Fruit fly (Drosophila melanogaster) whole organism, embryonic: Measurements from ENCODE around the gene mRpS14.

ENCODE experiments used
- Bdp1 ChIP-seq: fragments of 200-800 bp; sonication (Bioruptor generic); optimal IDR thresholded peaks from 3 replicates; lab custom pipeline; 2016; ENCODE audit warnings: missing biosample characterization, missing genetic modification characterization
- Blimp-1 ChIP-seq: fragments of 200-800 bp; sonication (Bioruptor generic); optimal IDR thresholded peaks from 3 replicates; lab custom pipeline; 2018; ENCODE audit warnings: missing biosample characterization, missing genetic modification characterization, mild to moderate bottlenecking, moderate library complexity, missing genetic modification reagents
- BtbVII ChIP-seq: fragments of 200-800 bp; sonication (Bioruptor generic); optimal IDR thresholded peaks from 3 replicates; lab custom pipeline; 2017; ENCODE audit warnings: missing biosample characterization, mild to moderate bottlenecking, missing genetic modification characterization
- Bteb2 ChIP-seq: fragments of 200-800 bp; sonication (Bioruptor generic); optimal IDR thresholded peaks from 2 replicates; lab custom pipeline; 2016; ENCODE audit warnings: missing biosample characterization, missing genetic modification characterization
- CG10979 ChIP-seq: fragments of 200-800 bp; sonication (Bioruptor generic); optimal IDR thresholded peaks from 2 replicates; lab custom pipeline; 2018; ENCODE audit warnings: missing biosample characterization, mild to moderate bottlenecking, missing genetic modification characterization, moderate library complexity
- CG11398 ChIP-seq: fragments of 200-800 bp; sonication (Bioruptor generic); optimal IDR thresholded peaks from 2 replicates; lab custom pipeline; 2016; ENCODE audit warnings: missing biosample characterization, missing genetic modification characterization
- CG11695 ChIP-seq: fragments of 200-800 bp; sonication (Bioruptor generic); IDR thresholded peaks from 3 replicates; pipeline ENCODE4 v1.3.6; 2022; ENCODE audit warnings: missing biosample characterization, missing genetic modification characterization
- CG1233 ChIP-seq: fragments of 200-800 bp; sonication (Bioruptor generic); optimal IDR thresholded peaks from 4 replicates; lab custom pipeline; 2018; ENCODE audit warnings: missing biosample characterization, mild to moderate bottlenecking, missing genetic modification characterization
- CG12391 ChIP-seq: fragments of 200-800 bp; sonication (Bioruptor generic); optimal IDR thresholded peaks from 3 replicates; lab custom pipeline; 2018; ENCODE audit warnings: missing biosample characterization, mild to moderate bottlenecking, missing genetic modification characterization, moderate library complexity
- CG15269 ChIP-seq: fragments of 200-800 bp; sonication (Bioruptor generic); optimal IDR thresholded peaks from 2 replicates; lab custom pipeline; 2018; ENCODE audit warnings: missing biosample characterization, mild to moderate bottlenecking, missing genetic modification characterization, moderate library complexity
- CG17385 ChIP-seq: fragments of 200-800 bp; sonication (Bioruptor generic); optimal IDR thresholded peaks from 3 replicates; lab custom pipeline; 2018; ENCODE audit warnings: missing biosample characterization, mild to moderate bottlenecking, missing genetic modification characterization
- CG17912 ChIP-seq: fragments of 200-800 bp; sonication (Bioruptor generic); optimal IDR thresholded peaks from 2 replicates; lab custom pipeline; 2018; ENCODE audit warnings: missing biosample characterization, mild to moderate bottlenecking, missing genetic modification characterization
- CG33557 ChIP-seq: fragments of 200-800 bp; sonication (Bioruptor generic); optimal IDR thresholded peaks from 2 replicates; lab custom pipeline; 2019; ENCODE audit warnings: missing biosample characterization, mild to moderate bottlenecking, missing genetic modification characterization, moderate library complexity
- CG34376 ChIP-seq: fragments of 200-800 bp; sonication (Bioruptor generic); optimal IDR thresholded peaks from 2 replicates; lab custom pipeline; 2018; ENCODE audit warnings: missing biosample characterization, mild to moderate bottlenecking, missing genetic modification characterization
- CG3726 ChIP-seq: fragments of 200-800 bp; sonication (Bioruptor generic); IDR thresholded peaks from 3 replicates; pipeline ENCODE4, ENCODE4 v1.3.6; 2022; ENCODE audit warnings: missing biosample characterization, missing genetic modification characterization
- CG4360 ChIP-seq: fragments of 200-800 bp; sonication (Bioruptor generic); IDR thresholded peaks from 2 replicates; pipeline ENCODE4 v1.3.6; 2022; ENCODE audit warnings: missing biosample characterization, missing genetic modification characterization
- CG4404 ChIP-seq: fragments of 200-800 bp; sonication (Bioruptor generic); IDR thresholded peaks from 2 replicates; pipeline ENCODE4 v1.3.6; 2022; ENCODE audit warnings: missing biosample characterization, missing genetic modification characterization
- CG5180 ChIP-seq: fragments of 200-800 bp; sonication (Bioruptor generic); optimal IDR thresholded peaks from 3 replicates; lab custom pipeline; 2017; ENCODE audit warnings: missing biosample characterization, missing genetic modification characterization, mild to moderate bottlenecking, moderate library complexity, missing genetic modification reagents
- CG6175 ChIP-seq: fragments of 200-800 bp; sonication (Bioruptor generic); IDR thresholded peaks from 3 replicates; pipeline ENCODE4 v1.3.6; 2022; ENCODE audit warnings: missing biosample characterization, missing genetic modification characterization
- CG6813 ChIP-seq: fragments of 200-800 bp; sonication (Bioruptor generic); optimal IDR thresholded peaks from 2 replicates; lab custom pipeline; 2017; ENCODE audit warnings: missing biosample characterization, missing genetic modification characterization, mild to moderate bottlenecking, moderate library complexity, missing genetic modification reagents
- CG7357 ChIP-seq: fragments of 200-800 bp; sonication (Bioruptor generic); IDR thresholded peaks from 3 replicates; pipeline ENCODE4 v1.3.6; 2022; ENCODE audit warnings: missing biosample characterization, missing genetic modification characterization
- CG7372 ChIP-seq: fragments of 200-800 bp; sonication (Bioruptor generic); IDR thresholded peaks from 2 replicates; pipeline ENCODE4 v1.3.6; 2022; ENCODE audit warnings: missing biosample characterization, missing genetic modification characterization
- CG7963 ChIP-seq: fragments of 200-800 bp; sonication (Bioruptor generic); IDR thresholded peaks from 3 replicates; pipeline ENCODE4 v1.3.6; 2022; ENCODE audit warnings: missing biosample characterization, missing genetic modification characterization; ENCODE audit not compliant: partially characterized antibody
- CG8765 ChIP-seq: fragments of 200-800 bp; sonication (Bioruptor generic); IDR thresholded peaks from 2 replicates; pipeline ENCODE4 v1.3.6; 2022; ENCODE audit warnings: missing biosample characterization, missing genetic modification characterization
- Dip3 ChIP-seq: fragments of 200-800 bp; sonication (Bioruptor generic); optimal IDR thresholded peaks from 3 replicates; lab custom pipeline; 2016; ENCODE audit warnings: missing biosample characterization, missing genetic modification characterization
- Doc2 ChIP-seq: fragments of 200-800 bp; sonication (Bioruptor generic); IDR thresholded peaks from 2 replicates; pipeline ENCODE4 v1.3.6; 2022; ENCODE audit warnings: missing biosample characterization, missing genetic modification characterization
- Drgx ChIP-seq: fragments of 200-800 bp; sonication (Bioruptor generic); IDR thresholded peaks from 2 replicates; pipeline ENCODE4 v1.3.6; 2022; ENCODE audit warnings: missing biosample characterization, missing genetic modification characterization
- Fer1 ChIP-seq: fragments of 200-800 bp; sonication (Bioruptor generic); optimal IDR thresholded peaks from 2 replicates; lab custom pipeline; 2017; ENCODE audit warnings: missing biosample characterization, mild to moderate bottlenecking, missing genetic modification characterization
- H2.0 ChIP-seq: fragments of 200-800 bp; sonication (Bioruptor generic); IDR thresholded peaks from 2 replicates; pipeline ENCODE4 v1.3.6; 2022; ENCODE audit warnings: missing biosample characterization, missing genetic modification characterization
- HLH54F ChIP-seq: fragments of 200-800 bp; sonication (Bioruptor generic); optimal IDR thresholded peaks from 3 replicates; lab custom pipeline; 2016; ENCODE audit warnings: missing biosample characterization, missing genetic modification characterization
- Lpt ChIP-seq: fragments of >200 bp; optimal IDR thresholded peaks from 2 replicates; lab custom pipeline; 2018; ENCODE audit warnings: missing biosample characterization, missing genetic modification characterization
- Pdp1 ChIP-seq, 2 experiments: fragments of 200-800 bp; sonication (Bioruptor generic); optimal IDR thresholded peaks; 3 replicates each; lab custom pipeline; 2016; ENCODE audit warnings: missing biosample characterization in 2 of 2, missing genetic modification characterization in 2 of 2, mild to moderate bottlenecking in 1 of 2, moderate library complexity in 1 of 2
- Stat92E ChIP-seq, 3 experiments: fragments of >200 bp in 2 of 3; fragments of 200-800 bp in 1 of 3; sonication (Bioruptor generic) in 1 of 3; optimal IDR thresholded peaks; 2 replicates each; lab custom pipeline; 2017 to 2019; ENCODE audit warnings: missing biosample characterization in 3 of 3, missing genetic modification characterization in 3 of 3, mild to moderate bottlenecking in 1 of 3, moderate library complexity in 1 of 3
- YL-1 ChIP-seq: fragments of 200-800 bp; sonication (Bioruptor generic); optimal IDR thresholded peaks from 3 replicates; lab custom pipeline; 2017; ENCODE audit warnings: missing biosample characterization, mild to moderate bottlenecking, missing genetic modification characterization
- al ChIP-seq: fragments of 200-800 bp; sonication (Bioruptor generic); IDR thresholded peaks from 2 replicates; pipeline ENCODE4 v1.3.6; 2022; ENCODE audit warnings: missing biosample characterization, missing genetic modification characterization
- chn ChIP-seq: fragments of 200-800 bp; sonication (Bioruptor generic); optimal IDR thresholded peaks from 2 replicates; lab custom pipeline; 2016; ENCODE audit warnings: missing biosample characterization, missing genetic modification characterization
- crol ChIP-seq: fragments of 200-800 bp; sonication (Bioruptor generic); IDR thresholded peaks from 2 replicates; pipeline ENCODE4 v1.3.6; 2022; ENCODE audit warnings: missing biosample characterization, missing genetic modification characterization
- disco-r ChIP-seq: fragments of 200-800 bp; sonication (Bioruptor generic); optimal IDR thresholded peaks from 2 replicates; lab custom pipeline; 2016; ENCODE audit warnings: missing biosample characterization, missing genetic modification characterization
- ewg ChIP-seq: fragments of 200-800 bp; sonication (Bioruptor generic); optimal IDR thresholded peaks from 3 replicates; lab custom pipeline; 2017; ENCODE audit warnings: mild to moderate bottlenecking, missing biosample characterization, missing genetic modification reagents, missing genetic modification characterization
- fu2 ChIP-seq: fragments of 200-800 bp; sonication (Bioruptor generic); optimal IDR thresholded peaks from 2 replicates; lab custom pipeline; 2016; ENCODE audit warnings: missing biosample characterization, missing genetic modification characterization
- gce ChIP-seq: fragments of 200-800 bp; sonication (Bioruptor generic); IDR thresholded peaks from 3 replicates; pipeline ENCODE4 v1.3.6; 2022; ENCODE audit warnings: missing biosample characterization, missing genetic modification characterization
- ken ChIP-seq: fragments of 200-800 bp; sonication (Bioruptor generic); IDR thresholded peaks from 3 replicates; pipeline ENCODE4 v1.3.6; 2022; ENCODE audit warnings: missing biosample characterization, missing genetic modification characterization
- odd ChIP-seq: fragments of 200-800 bp; sonication (Bioruptor generic); optimal IDR thresholded peaks from 2 replicates; lab custom pipeline; 2017; ENCODE audit warnings: missing biosample characterization, mild to moderate bottlenecking, missing genetic modification characterization
- ranshi ChIP-seq: fragments of 200-800 bp; sonication (Bioruptor generic); IDR thresholded peaks from 2 replicates; pipeline ENCODE4 v1.3.6; 2022; ENCODE audit warnings: missing biosample characterization, missing genetic modification characterization
- stwl ChIP-seq: fragments of 200-800 bp; sonication (Bioruptor generic); optimal IDR thresholded peaks from 3 replicates; lab custom pipeline; 2018; ENCODE audit warnings: missing biosample characterization, mild to moderate bottlenecking, missing genetic modification characterization, moderate library complexity
- tap ChIP-seq: fragments of 200-800 bp; optimal IDR thresholded peaks from 3 replicates; lab custom pipeline; 2019; ENCODE audit warnings: missing biosample characterization, mild to moderate bottlenecking, missing genetic modification characterization, moderate library complexity
- toy ChIP-seq: fragments of 200-800 bp; sonication (Bioruptor generic); IDR thresholded peaks from 2 replicates; pipeline ENCODE4 v1.3.6; 2022; ENCODE audit warnings: missing biosample characterization, missing genetic modification characterization
- tx ChIP-seq: fragments of 200-800 bp; sonication (Bioruptor generic); optimal IDR thresholded peaks from 2 replicates; lab custom pipeline; 2016; ENCODE audit warnings: missing biosample characterization, missing genetic modification characterization
- wek ChIP-seq: fragments of 200-800 bp; sonication (Bioruptor generic); optimal IDR thresholded peaks from 3 replicates; lab custom pipeline; 2018; ENCODE audit warnings: missing biosample characterization, mild to moderate bottlenecking, missing genetic modification characterization, moderate library complexity
- zfh2 ChIP-seq: fragments of 200-800 bp; sonication (Bioruptor generic); optimal IDR thresholded peaks from 2 replicates; lab custom pipeline; 2016; ENCODE audit warnings: missing biosample characterization, missing genetic modification characterization

The mRpS14 gene

DNA sequence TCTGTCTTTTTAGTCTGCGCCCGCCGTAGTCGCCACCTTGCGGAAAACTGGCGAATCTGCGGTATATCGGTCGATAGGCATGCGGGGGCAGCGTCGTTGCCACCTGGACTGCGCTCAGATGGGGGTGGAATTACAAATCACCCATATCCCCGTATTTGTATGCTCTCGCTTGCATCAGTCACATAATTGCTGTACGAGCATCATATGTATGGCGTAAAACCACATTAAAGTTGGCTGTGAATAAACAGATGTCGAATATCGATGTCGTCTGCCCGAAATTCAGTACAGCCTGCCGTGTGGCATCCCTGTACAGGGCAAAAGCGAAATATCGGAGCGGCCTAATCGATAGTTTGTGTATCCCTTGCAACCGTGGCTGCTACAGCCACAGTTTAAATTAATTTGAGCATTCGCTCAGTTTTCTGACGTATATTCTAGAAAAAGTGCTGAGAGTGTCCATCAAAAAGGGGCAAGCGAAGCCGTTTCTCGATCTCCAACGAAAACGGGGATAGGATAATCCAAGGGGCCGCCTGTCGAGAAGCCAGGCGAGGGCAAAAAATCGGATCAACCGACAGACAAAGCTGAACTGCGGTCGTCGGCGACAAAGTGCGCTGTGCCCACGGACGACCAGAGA, 41.8 kb upstream of the mRpS14 start, which contains the start of the genes Idh3a and CoRest (continued):
- TF ChIP-seq CG4404 (GFP tag; lab: Robert Waterston, UW) (no peak), tx (GFP tag; lab: Kevin White, UChicago) (no peak), CG7963 (GFP tag; lab: Robert Waterston, UW) (peak; percentile 50; the same call in 1 of the 3 replicates), H2.0 (0 out of 2 replicates have a peak, but pooled peaks have one; percentile 21), Pdp1 (GFP tag; optimal IDR thresholded peaks at IDR 0.05; lab: Kevin White, UChicago) (peak in 1 of 2 experiments; percentile 36), CG15269 (tag; lab: Kevin White, UChicago) (no peak), Bdp1 (GFP tag; lab: Kevin White, UChicago) (no peak), CG7372 (GFP tag; lab: Robert Waterston, UW) (0 out of 2 replicates have a peak, but pooled peaks have one; percentile 41), Lpt (GFP tag; lab: Kevin White, UChicago) (no peak), BtbVII (GFP tag; lab: Kevin White, UChicago) (no peak), Bteb2 (no peak), crol (GFP tag; lab: Robert Waterston, UW) (no peak), wek (GFP tag; lab: Kevin White, UChicago) (no peak), CG1233 (GFP tag; lab: Kevin White, UChicago) (no peak), toy (GFP tag; lab: Robert Waterston, UW) (no peak), CG4360 (no peak), disco-r (GFP tag; lab: Kevin White, UChicago) (no peak), CG7357 (GFP tag; lab: Robert Waterston, UW) (no peak), CG11695 (no peak), Stat92E (GFP tag; optimal IDR thresholded peaks at IDR 0.05; lab: Kevin White, UChicago) (no peak), CG6175 (no peak), Fer1 (GFP tag; lab: Kevin White, UChicago) (no peak), CG5180 (GFP tag; lab: Kevin White, UChicago) (no peak), stwl (peak; percentile 28), YL-1 (GFP tag; lab: Kevin White, UChicago) (peak; percentile 10), ken (GFP tag; lab: Robert Waterston, UW) (0 out of 3 replicates have a peak, but pooled peaks have one; percentile 27), CG11398 (GFP tag; lab: Kevin White, UChicago) (no peak), zfh2 (peak; percentile 51), CG6813 (GFP tag; lab: Kevin White, UChicago) (no peak), CG8765 (GFP tag; lab: Robert Waterston, UW) (no peak), ewg (no peak), fu2 (GFP tag; lab: Kevin White, UChicago) (peak; percentile 0), Doc2 (GFP tag; lab: Robert Waterston, UW) (no peak), CG33557 (GFP tag; lab: Kevin White, UChicago) (no peak), CG3726 (GFP tag; lab: Robert Waterston, UW) (no peak), odd (GFP tag; lab: Kevin White, UChicago) (no peak), al (0 out of 2 replicates have a peak, but pooled peaks have one; percentile 10), Drgx (no peak), CG10979 (tag; lab: Kevin White, UChicago) (no peak), Blimp-1 (GFP tag; lab: Kevin White, UChicago) (no peak), CG17385 (GFP tag; lab: Kevin White, UChicago) (no peak), CG17912 (GFP tag; lab: Kevin White, UChicago) (no peak), tap (no peak), Dip3 (GFP tag; lab: Kevin White, UChicago) (no peak), CG34376 (no peak), HLH54F (GFP tag; lab: Kevin White, UChicago) (peak; percentile 40), chn (peak; percentile 20), gce (GFP tag; lab: Robert Waterston, UW) (no peak), CG12391 (tag; lab: Kevin White, UChicago) (no peak), ranshi (GFP tag; lab: Robert Waterston, UW) (no peak)
